Worm (Caenorhabditis elegans) whole organism, late embryonic: ENCODE data around the gene cey-4.

Experiments
- F13H6.1 ChIP-seq: sonication (generic microtip); optimal IDR thresholded peaks from 2 replicates; lab custom pipeline; 2016; ENCODE audit warnings: missing genetic modification characterization, missing compliant biosample characterization
- ama-1 ChIP-seq: fragments of 150-350 bp; optimal IDR thresholded peaks from 2 replicates; lab custom pipeline; 2014
- ceh-22 ChIP-seq: sonication (generic microtip); optimal IDR thresholded peaks from 2 replicates; lab custom pipeline; 2017; ENCODE audit warnings: missing biosample characterization, missing genetic modification characterization
- fkh-10 ChIP-seq: fragments of 150-350 bp; optimal IDR thresholded peaks from 2 replicates; lab custom pipeline; 2014; ENCODE audit warnings: missing biosample characterization, missing genetic modification reagents, missing genetic modification characterization
- zip-5 ChIP-seq: sonication (generic microtip); optimal IDR thresholded peaks from 2 replicates; lab custom pipeline; 2016; ENCODE audit warnings: missing genetic modification characterization, missing compliant biosample characterization

DNA sequence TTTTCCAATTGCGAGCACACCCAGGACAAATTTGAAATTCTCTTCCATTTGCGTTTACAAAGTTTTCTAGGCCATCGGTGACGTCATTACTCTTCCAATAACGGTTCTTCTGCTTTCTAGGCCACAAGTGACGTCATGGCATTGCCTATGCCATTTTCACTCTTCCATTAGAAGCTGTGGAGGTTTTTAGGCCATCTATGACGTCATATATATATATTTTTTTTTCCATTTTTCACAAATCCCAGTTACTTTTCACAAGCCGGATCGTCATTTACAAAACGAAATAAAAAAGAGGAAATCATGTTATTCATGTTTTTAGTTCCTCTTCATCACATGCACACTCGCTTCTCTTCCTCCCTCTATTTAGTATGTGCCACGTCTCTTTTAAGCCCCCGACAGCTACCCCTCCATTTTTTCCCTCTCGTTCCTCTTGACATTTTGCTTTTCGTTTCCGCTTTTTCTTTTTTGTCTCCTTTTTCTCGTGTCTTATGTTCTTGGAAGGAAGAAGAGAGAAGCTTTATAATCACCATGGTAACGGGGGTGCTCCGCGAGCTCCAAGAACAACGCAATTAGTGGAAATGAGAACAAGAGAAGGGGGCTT, 34.6 kb upstream of the cey-4 start:
- TF ChIP-seq fkh-10 (GFP tag; lab: Kevin White, UChicago) = no peak
- TF ChIP-seq ama-1 (lab: Kevin White, UChicago) = no peak
- TF ChIP-seq F13H6.1 (tag; lab: Kevin White, UChicago) = no peak
- TF ChIP-seq ceh-22 (tag; lab: Kevin White, UChicago) = no peak
- no peak for TF ChIP-seq zip-5
